Worm (Caenorhabditis elegans): ENCODE measurements around the gene nhr-216.

The nhr-216 gene

ce11 chrV:5312453-5312852 lies 46.2 kb downstream of the nhr-216 start, which contains the start of gene C10G8.3:
C10G8.3 (plus strand) TSS chrV:5312753.
- TF ChIP-seq elt-2 (tag; optimal IDR thresholded peaks at IDR 0.05): no peak
- no peak for TF ChIP-seq elt-3 (tag; optimal IDR thresholded peaks at IDR 0.05)

- TF ChIP-seq snpc-4 (tag; optimal IDR thresholded peaks at IDR 0.05): no peak
- TF ChIP-seq tbx-2 (tag; optimal IDR thresholded peaks at IDR 0.05): no peak
- no peak for TF ChIP-seq hmg-11 (tag; optimal IDR thresholded peaks at IDR 0.05)
- no peak for TF ChIP-seq nhr-237 (tag; optimal IDR thresholded peaks at IDR 0.05)
- no peak for TF ChIP-seq ZK546.5 (tag; optimal IDR thresholded peaks at IDR 0.05)
- no peak for TF ChIP-seq elt-3 (tag; optimal IDR thresholded peaks at IDR 0.05)
- no peak for TF ChIP-seq nhr-11 (tag; optimal IDR thresholded peaks at IDR 0.05)
- TF ChIP-seq mdl-1 (tag; optimal IDR thresholded peaks at IDR 0.05): no peak
Observed at ce11 chrV:5311635-5312034, 47.0 kb downstream of the nhr-216 start, which contains the start of gene C10G8.4. C10G8.4 (plus strand) TSS chrV:5311935.

ce11 chrV:5304366-5304765 lies 54.3 kb downstream of the nhr-216 start:
- TF ChIP-seq hmg-11 (tag; optimal IDR thresholded peaks at IDR 0.05) (no peak), ztf-4 (tag; optimal IDR thresholded peaks at IDR 0.05) (no peak), elt-3 (tag; optimal IDR thresholded peaks at IDR 0.05) (no peak), tbx-2 (tag; optimal IDR thresholded peaks at IDR 0.05) (no peak), nhr-237 (tag; optimal IDR thresholded peaks at IDR 0.05) (no peak), egl-27 (tag; optimal IDR thresholded peaks at IDR 0.05) (no peak), ceh-9 (tag; optimal IDR thresholded peaks at IDR 0.05) (no peak), ceh-16 (tag; optimal IDR thresholded peaks at IDR 0.05) (no peak), ama-1 (optimal IDR thresholded peaks at IDR 0.05) (no peak), nhr-23 (tag; optimal IDR thresholded peaks at IDR 0.05) (no peak), mdl-1 (tag; optimal IDR thresholded peaks at IDR 0.05) (no peak), fkh-10 (GFP tag; optimal IDR thresholded peaks at IDR 0.05) (no peak), zag-1 (tag; optimal IDR thresholded peaks at IDR 0.05) (no peak)

All from whole organism, L3 larva.